Worm (Caenorhabditis elegans) whole organism, late embryonic: Measurements from ENCODE around the gene F35A5.1.

Source experiments
- ama-1 ChIP-seq: fragments of 150-350 bp; optimal IDR thresholded peaks from 2 replicates; lab custom pipeline; 2014
- ceh-18 ChIP-seq: sonication (generic microtip); optimal IDR thresholded peaks from 2 replicates; lab custom pipeline; 2016; ENCODE audit warnings: missing genetic modification characterization, missing compliant biosample characterization
- ceh-2 ChIP-seq: sonication (generic microtip); optimal IDR thresholded peaks from 2 replicates; lab custom pipeline; 2016; ENCODE audit warnings: missing genotype, missing genetic modification characterization, missing compliant biosample characterization
- ceh-24 ChIP-seq: sonication (generic microtip); optimal IDR thresholded peaks from 2 replicates; lab custom pipeline; 2016; ENCODE audit warnings: mild to moderate bottlenecking, missing genetic modification characterization, missing compliant biosample characterization
- ceh-6 ChIP-seq: fragments of 200-800 bp; sonication (Bioruptor generic); optimal IDR thresholded peaks from 2 replicates; lab custom pipeline; 2018; ENCODE audit warnings: mild to moderate bottlenecking, missing genetic modification characterization, missing compliant biosample characterization
- che-1 ChIP-seq: sonication (generic microtip); optimal IDR thresholded peaks from 2 replicates; lab custom pipeline; 2016; ENCODE audit warnings: mild to moderate bottlenecking, missing genetic modification characterization, missing compliant biosample characterization
- dve-1 ChIP-seq: sonication (generic microtip); optimal IDR thresholded peaks from 2 replicates; lab custom pipeline; 2017; ENCODE audit warnings: antibody characterized with exemption, mild to moderate bottlenecking, missing genetic modification characterization, missing compliant biosample characterization
- lim-6 ChIP-seq: sonication (generic microtip); optimal IDR thresholded peaks from 2 replicates; lab custom pipeline; 2016; ENCODE audit warnings: missing genetic modification characterization, missing compliant biosample characterization
- nfya-1 ChIP-seq: sonication (generic microtip); optimal IDR thresholded peaks from 2 replicates; lab custom pipeline; 2017; ENCODE audit warnings: missing genetic modification characterization, mild to moderate bottlenecking, missing compliant biosample characterization, antibody characterized with exemption, moderate library complexity
- pqm-1 ChIP-seq: sonication (generic microtip); optimal IDR thresholded peaks from 2 replicates; lab custom pipeline; 2016; ENCODE audit warnings: missing genetic modification characterization, missing compliant biosample characterization
- rnt-1 ChIP-seq: sonication (generic microtip); optimal IDR thresholded peaks from 2 replicates; lab custom pipeline; 2016; ENCODE audit warnings: missing genetic modification characterization, missing compliant biosample characterization
- sox-2 ChIP-seq: fragments of 200-800 bp; sonication (Bioruptor generic); IDR thresholded peaks from 2 replicates; pipeline ENCODE4 v1.3.6; 2022; ENCODE audit warnings: missing genetic modification reagents, missing genetic modification characterization, missing compliant biosample characterization
- unc-55 ChIP-seq: sonication (generic microtip); optimal IDR thresholded peaks from 2 replicates; lab custom pipeline; 2017; ENCODE audit warnings: missing biosample characterization, missing genetic modification reagents, missing genetic modification characterization

ce11 chrX:3859449-3859848 lies 52.2 kb downstream of the F35A5.1 start:
- TF ChIP-seq ceh-2, result no peak
- TF ChIP-seq che-1 (tag; lab: Kevin White, UChicago), result no peak
- no peak for TF ChIP-seq dve-1
- TF ChIP-seq sox-2 (GFP tag; lab: Robert Waterston, UW), result no peak
- TF ChIP-seq ceh-24 (tag; lab: Kevin White, UChicago), result no peak
- no peak for TF ChIP-seq pqm-1 (tag; lab: Kevin White, UChicago)
- no peak for TF ChIP-seq ama-1
- no peak for TF ChIP-seq unc-55 (GFP tag; lab: Kevin White, UChicago)
- no peak for TF ChIP-seq nfya-1 (tag; lab: Kevin White, UChicago)
- no peak for TF ChIP-seq rnt-1
- TF ChIP-seq ceh-18 (tag; lab: Kevin White, UChicago), result no peak
- no peak for TF ChIP-seq lim-6
- no peak for TF ChIP-seq ceh-6 (GFP tag; lab: Kevin White, UChicago)
